Worm (Caenorhabditis elegans): ENCODE results near the gene ftt-2.

Gene ftt-2

ce11 chrX:11591620-11592019, 13.6 kb downstream of the ftt-2 start, which contains the start of gene F52D10.2:
Gene F52D10.2, minus strand, starts transcription at chrX:11591720.
- TF ChIP-seq nhr-77 (tag; optimal IDR thresholded peaks at IDR 0.05) (no peak), lin-29 (GFP tag; IDR thresholded peaks at IDR 0.05) (no peak), snpc-1.2 (GFP tag; IDR thresholded peaks at IDR 0.05) (no peak), Y48G9A.11 (GFP tag; IDR thresholded peaks at IDR 0.05) (no peak), F10B5.3 (tag; optimal IDR thresholded peaks at IDR 0.05) (no peak), ama-1 (optimal IDR thresholded peaks at IDR 0.05) (no peak), skn-1 (tag; optimal IDR thresholded peaks at IDR 0.05) (no peak), hmg-1.1 (GFP tag; IDR thresholded peaks at IDR 0.05) (no peak), nhr-102 (tag; optimal IDR thresholded peaks at IDR 0.05) (no peak), fos-1 (tag; optimal IDR thresholded peaks at IDR 0.05) (no peak), nhr-41 (GFP tag; IDR thresholded peaks at IDR 0.05) (no peak)

DNA sequence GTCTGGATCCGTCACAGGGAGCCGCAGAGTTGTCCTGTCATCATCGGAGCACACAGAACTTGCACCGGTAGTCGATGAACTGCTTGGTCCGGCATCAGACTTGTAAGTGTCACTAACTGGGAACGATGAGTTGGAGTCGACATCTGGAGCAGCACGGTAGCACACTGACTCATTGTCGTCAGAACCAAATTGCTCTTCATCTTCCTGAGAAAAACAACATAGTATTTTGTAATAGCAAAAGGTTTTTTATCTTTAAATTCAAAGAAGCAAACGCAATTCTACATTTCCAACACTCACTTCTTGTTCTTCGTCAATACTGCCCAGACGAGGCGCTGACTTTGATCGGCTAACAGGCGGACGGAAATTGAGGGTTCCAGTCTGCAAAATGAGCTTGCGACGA, 14.7 kb downstream of the ftt-2 start:
- no peak for TF ChIP-seq ztf-11 (tag; optimal IDR thresholded peaks at IDR 0.05)
- no peak for TF ChIP-seq sdz-12 (GFP tag; optimal IDR thresholded peaks at IDR 0.05)
- no peak for TF ChIP-seq duxl-1 (tag; optimal IDR thresholded peaks at IDR 0.05; ENCODE audit: poor library complexity)
- TF ChIP-seq lsy-2 (tag; optimal IDR thresholded peaks at IDR 0.05): no peak
- no peak for TF ChIP-seq zfp-2 (tag; optimal IDR thresholded peaks at IDR 0.05)
- no peak for TF ChIP-seq ceh-28 (tag; optimal IDR thresholded peaks at IDR 0.05)
- no peak for TF ChIP-seq rbr-2 (tag; optimal IDR thresholded peaks at IDR 0.05)
- no peak for TF ChIP-seq pqm-1 (tag; optimal IDR thresholded peaks at IDR 0.05)

- TF ChIP-seq unc-62 (GFP tag; optimal IDR thresholded peaks at IDR 0.05 in 1 of 2): peak in 1 of 2 experiments; percentile 65
- no peak for TF ChIP-seq unc-62 (tag; optimal IDR thresholded peaks at IDR 0.05)
- TF ChIP-seq nhr-111 (GFP tag; optimal IDR thresholded peaks at IDR 0.05): no peak
- no peak for TF ChIP-seq zip-11 (GFP tag; IDR thresholded peaks at IDR 0.05)
Measured at ce11 chrX:11585894-11586293, 19.3 kb downstream of the ftt-2 start.

DNA sequence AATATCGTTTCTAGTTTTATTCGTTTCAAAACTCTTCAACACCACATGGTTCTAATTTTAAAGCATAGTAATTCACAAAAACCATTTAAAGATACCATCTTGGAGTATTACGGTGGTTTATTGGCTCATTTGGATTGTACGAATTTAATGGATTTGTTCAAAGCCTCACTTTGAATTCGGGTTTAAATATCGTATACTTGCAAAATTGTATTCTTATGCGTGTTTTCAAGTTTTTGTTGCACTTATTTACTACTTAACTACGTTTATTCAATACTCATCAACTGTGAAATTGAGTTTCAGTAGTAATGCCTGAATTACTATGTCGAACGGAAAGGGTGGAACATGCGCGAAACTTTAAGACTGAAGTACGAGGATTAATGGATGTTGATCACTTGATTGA, 19.8 kb downstream of the ftt-2 start, which contains the start of gene abts-2:
abts-2 (plus strand) TSS at position 301 of the 400 bp plus-strand sequence.
- TF ChIP-seq nhr-41 (GFP tag; IDR thresholded peaks at IDR 0.05) (no peak), daf-19 (GFP tag; conservative IDR thresholded peaks at IDR 0.05) (no peak), ztf-11 (tag; optimal IDR thresholded peaks at IDR 0.05) (no peak), nhr-28 (tag; optimal IDR thresholded peaks at IDR 0.05) (no peak)

ce11 chrX:11576429-11577088, 28.7 kb downstream of the ftt-2 start:
- TF ChIP-seq hlh-11 (tag; optimal IDR thresholded peaks at IDR 0.05) (peak; percentile 37), aha-1 (tag) (peak; percentile 91), hmg-1.1 (GFP tag; IDR thresholded peaks at IDR 0.05) (0 out of 2 replicates have a peak, but pooled peaks have one; percentile 38), set-16 (GFP tag; IDR thresholded peaks at IDR 0.05) (peak; percentile 76), tag-97 (GFP tag; IDR thresholded peaks at IDR 0.05) (peak; percentile 76; the same call in 1 of the 2 replicates), daf-19 (GFP tag; conservative IDR thresholded peaks at IDR 0.05) (no peak), nhr-77 (tag; optimal IDR thresholded peaks at IDR 0.05) (no peak), unc-62 (GFP tag; optimal IDR thresholded peaks at IDR 0.05 in 1 of 2) (peak in 1 of 2 experiments; percentile 98), unc-62 (tag; optimal IDR thresholded peaks at IDR 0.05) (no peak), fkh-10 (GFP tag; optimal IDR thresholded peaks at IDR 0.05) (no peak)

DNA sequence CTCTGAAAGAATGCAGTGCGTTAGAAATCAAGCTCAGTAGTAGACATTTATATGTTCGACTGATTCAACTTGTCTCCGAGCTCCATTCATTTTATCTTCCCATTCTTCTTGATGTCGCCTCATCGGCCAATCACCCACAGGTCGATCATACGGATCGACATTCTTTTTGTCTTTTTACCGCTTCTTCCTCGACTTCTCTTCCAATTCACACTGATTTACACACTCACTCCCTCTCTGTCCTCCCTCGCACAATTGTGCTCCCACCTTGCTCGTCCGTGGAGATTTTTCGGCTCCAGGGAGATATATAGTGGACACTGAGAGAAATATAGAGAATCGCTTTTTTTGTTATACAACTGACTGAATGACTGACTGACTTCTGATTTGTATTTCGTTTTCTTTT, 31.1 kb downstream of the ftt-2 start:
- TF ChIP-seq aha-1 (tag) (peak; percentile 82), unc-62 (GFP tag; optimal IDR thresholded peaks at IDR 0.05 in 1 of 2) (peak in 1 of 2 experiments; percentile 98), unc-62 (tag; optimal IDR thresholded peaks at IDR 0.05) (no peak), lim-7 (GFP tag; IDR thresholded peaks at IDR 0.05) (no peak)

Data from whole organism, L4 larva.